Worm (Caenorhabditis elegans): ENCODE data around the gene jmjd-2.

Gene jmjd-2

DNA sequence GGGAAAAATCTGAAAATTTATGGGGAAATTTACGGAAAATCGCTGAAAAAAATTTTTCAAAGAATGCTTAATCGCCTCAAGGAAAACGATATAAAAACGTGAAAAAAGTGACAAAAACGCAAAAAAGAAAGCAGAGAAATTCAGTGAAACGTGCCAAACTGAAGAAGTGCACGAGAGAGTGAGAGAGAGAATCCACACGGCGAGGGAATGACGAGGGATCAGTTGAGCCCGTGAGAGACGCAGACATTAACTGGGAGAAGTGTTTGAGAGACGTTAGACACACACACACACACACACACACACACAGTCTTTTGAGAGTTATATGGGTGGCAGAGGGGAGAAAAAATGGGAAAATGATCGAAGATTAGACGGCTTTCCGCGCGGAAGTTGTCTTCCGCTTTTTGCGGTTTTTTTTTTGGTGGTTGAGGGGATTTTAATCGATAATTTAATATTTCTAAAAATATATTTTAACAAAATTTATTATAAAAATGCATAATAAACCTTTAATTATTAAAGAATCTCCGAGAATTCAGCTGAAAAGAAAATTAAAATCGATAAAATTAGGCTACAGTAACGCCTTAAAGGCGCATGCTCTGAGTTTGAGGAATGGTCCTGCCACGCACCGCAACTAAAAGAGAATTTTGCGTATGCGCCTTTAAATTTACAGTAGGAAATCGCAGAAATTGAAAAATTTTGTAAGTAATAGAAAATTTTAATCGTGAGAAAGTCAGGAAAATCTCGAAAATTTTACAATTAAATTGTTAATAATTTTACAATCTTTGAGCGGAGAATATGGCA is 1.3 kb upstream of the jmjd-2 start (continued):
- TF ChIP-seq pha-4 (GFP tag; IDR thresholded peaks at IDR 0.05) (no peak), pha-4 (tag; optimal IDR thresholded peaks at IDR 0.05) (peak; percentile 60), ces-1 (GFP tag; optimal IDR thresholded peaks at IDR 0.05) (no peak), nhr-11 (tag; optimal IDR thresholded peaks at IDR 0.05) (peak; percentile 36), mep-1 (tag; optimal IDR thresholded peaks at IDR 0.05) (peak; percentile 60), spr-1 (tag; optimal IDR thresholded peaks at IDR 0.05) (no peak), nhr-6 (tag; optimal IDR thresholded peaks at IDR 0.05) (peak; percentile 53), php-3 (GFP tag; IDR thresholded peaks at IDR 0.05) (no peak), egl-27 (tag; optimal IDR thresholded peaks at IDR 0.05) (no peak), nhr-25 (tag; optimal IDR thresholded peaks at IDR 0.05; ENCODE audit: borderline replicate concordance, insufficient read depth) (no peak), snpc-1.2 (GFP tag; IDR thresholded peaks at IDR 0.05) (peak; percentile 69; the same call in 1 of the 2 replicates), lsy-2 (tag; optimal IDR thresholded peaks at IDR 0.05) (peak in 1 of 2 experiments; percentile 37), cey-2 (tag; optimal IDR thresholded peaks at IDR 0.05; ENCODE audit: borderline replicate concordance, insufficient read depth) (no peak), Y75B8A.6 (GFP tag; IDR thresholded peaks at IDR 0.05) (0 out of 2 replicates have a peak, but pooled peaks have one; percentile 35), nhr-76 (tag; optimal IDR thresholded peaks at IDR 0.05) (no peak), mdl-1 (tag; optimal IDR thresholded peaks at IDR 0.05) (peak in 1 of 2 experiments; percentile 77), ceh-82 (tag; optimal IDR thresholded peaks at IDR 0.05) (no peak), gei-8 (GFP tag; optimal IDR thresholded peaks at IDR 0.05) (no peak), madf-9 (GFP tag; conservative IDR thresholded peaks at IDR 0.05) (no peak), arid-1 (GFP tag; conservative IDR thresholded peaks at IDR 0.05) (no peak), ceh-44 (GFP tag; IDR thresholded peaks at IDR 0.05) (no peak), nhr-48 (tag; optimal IDR thresholded peaks at IDR 0.05) (peak; percentile 11), zip-11 (GFP tag; IDR thresholded peaks at IDR 0.05) (no peak), lin-1 (GFP tag; IDR thresholded peaks at IDR 0.05) (no peak), aha-1 (tag) (peak; percentile 100), zag-1 (tag; optimal IDR thresholded peaks at IDR 0.05) (no peak), nhr-77 (tag; optimal IDR thresholded peaks at IDR 0.05) (peak; percentile 74), T20F7.1 (GFP tag; optimal IDR thresholded peaks at IDR 0.05) (no peak), D1046.2 (GFP tag; IDR thresholded peaks at IDR 0.05) (no peak), dmd-6 (GFP tag; IDR thresholded peaks at IDR 0.05) (peak; percentile 39; the same call in 1 of the 2 replicates), egl-43 (GFP tag; IDR thresholded peaks at IDR 0.05) (0 out of 2 replicates have a peak, but pooled peaks have one; percentile 27), nhr-111 (GFP tag; optimal IDR thresholded peaks at IDR 0.05) (no peak), lin-29 (GFP tag; IDR thresholded peaks at IDR 0.05) (no peak), aly-2 (tag; optimal IDR thresholded peaks at IDR 0.05) (no peak), skn-1 (tag; optimal IDR thresholded peaks at IDR 0.05) (no peak), ztf-7 (tag; optimal IDR thresholded peaks at IDR 0.05) (no peak), saeg-2 (GFP tag; IDR thresholded peaks at IDR 0.05) (no peak), ama-1 (optimal IDR thresholded peaks at IDR 0.05) (no peak), jun-1 (tag; optimal IDR thresholded peaks at IDR 0.05) (no peak), nhr-102 (tag; optimal IDR thresholded peaks at IDR 0.05) (no peak), mes-2 (tag; optimal IDR thresholded peaks at IDR 0.05; ENCODE audit: poor library complexity, severe bottlenecking) (peak; percentile 60), vab-7 (GFP tag; IDR thresholded peaks at IDR 0.05) (peak; percentile 24; the same call in 1 of the 2 replicates), mxl-2 (GFP tag; conservative IDR thresholded peaks at IDR 0.05) (no peak), F26F4.8 (GFP tag; conservative IDR thresholded peaks at IDR 0.05) (no peak), tra-1 (GFP tag; IDR thresholded peaks at IDR 0.05) (0 out of 2 replicates have a peak, but pooled peaks have one; percentile 15), sdz-12 (GFP tag; optimal IDR thresholded peaks at IDR 0.05) (no peak), daf-19 (GFP tag; conservative IDR thresholded peaks at IDR 0.05) (no peak), ctbp-1 (GFP tag; IDR thresholded peaks at IDR 0.05) (0 out of 2 replicates have a peak, but pooled peaks have one; percentile 7), lir-3 (tag; optimal IDR thresholded peaks at IDR 0.05) (no peak), nhr-10 (tag; optimal IDR thresholded peaks at IDR 0.05) (no peak)
